Fruit fly (Drosophila melanogaster): ENCODE results near the gene CG8838.

Gene CG8838

dm6 chr2L:3348146-3348747 lies 9.2 kb upstream of the CG8838 start (continued):
- TF ChIP-seq gfzf (GFP tag; optimal IDR thresholded peaks at IDR 0.05) = no peak
- peak; percentile 87 for TF ChIP-seq unpg (GFP tag; optimal IDR thresholded peaks at IDR 0.05)
- TF ChIP-seq CG9797 (GFP tag; optimal IDR thresholded peaks at IDR 0.05) = no peak
- TF ChIP-seq CG6765 (GFP tag; optimal IDR thresholded peaks at IDR 0.05) = no peak
- peak; percentile 90 for TF ChIP-seq gem (tag; optimal IDR thresholded peaks at IDR 0.05)
- peak; percentile 68; the same call in 1 of the 2 replicates for TF ChIP-seq E2f2 (GFP tag; IDR thresholded peaks at IDR 0.05)

dm6 chr2L:3351575-3352219 lies 5.7 kb upstream of the CG8838 start:
- TF ChIP-seq nom (GFP tag; optimal IDR thresholded peaks at IDR 0.05) (peak; percentile 43), CG9817 (tag; optimal IDR thresholded peaks at IDR 0.05) (no peak), Xrp1 (GFP tag; IDR thresholded peaks at IDR 0.05) (no peak), slbo (GFP tag; IDR thresholded peaks at IDR 0.05) (no peak), phol (tag; optimal IDR thresholded peaks at IDR 0.05) (no peak)

- no peak for TF ChIP-seq CG7372 (GFP tag; IDR thresholded peaks at IDR 0.05)
- TF ChIP-seq Dfd (GFP tag; optimal IDR thresholded peaks at IDR 0.05) = peak in 1 of 2 experiments; percentile 32
These were observed 4.5 kb upstream of the CG8838 start for dm6 chr2L:3352927-3353326.

dm6 chr2L:3353791-3354190 lies 3.7 kb upstream of the CG8838 start:
- TF ChIP-seq ftz-f1 (GFP tag; optimal IDR thresholded peaks at IDR 0.05) = no peak
- TF ChIP-seq pnt (GFP tag; optimal IDR thresholded peaks at IDR 0.05) = no peak
- no peak for TF ChIP-seq CG1792 (GFP tag; optimal IDR thresholded peaks at IDR 0.05)
- no peak for TF ChIP-seq CG5180 (GFP tag; optimal IDR thresholded peaks at IDR 0.05)

dm6 chr2L:3354642-3355380 lies 2.6 kb upstream of the CG8838 start, which contains the start of gene E23:
E23 (minus strand) TSS chr2L:3354829.
- TF ChIP-seq D19B (GFP tag; optimal IDR thresholded peaks at IDR 0.05) (peak; percentile 92), Ada2b (GFP tag; IDR thresholded peaks at IDR 0.05) (peak; percentile 97), fd3F (GFP tag; optimal IDR thresholded peaks at IDR 0.05) (peak; percentile 97), E2f1 (GFP tag; IDR thresholded peaks at IDR 0.05) (peak; percentile 97), CG32532 (GFP tag; IDR thresholded peaks at IDR 0.05) (peak; percentile 98), Chrac-16 (GFP tag; optimal IDR thresholded peaks at IDR 0.05) (peak; percentile 98), fd64A (GFP tag; optimal IDR thresholded peaks at IDR 0.05) (peak; percentile 92), Neu2 (GFP tag; optimal IDR thresholded peaks at IDR 0.05; ENCODE audit: borderline replicate concordance) (peak; percentile 22), zen2 (GFP tag; IDR thresholded peaks at IDR 0.05; ENCODE audit: partially characterized antibody) (no peak; the same call in 2 of the 3 replicates), zfh2 (GFP tag; optimal IDR thresholded peaks at IDR 0.05) (peak; percentile 97), CG4404 (GFP tag; IDR thresholded peaks at IDR 0.05) (peak; percentile 94), zen (tag; optimal IDR thresholded peaks at IDR 0.05) (peak; percentile 96), slou (GFP tag; optimal IDR thresholded peaks at IDR 0.05) (peak; percentile 96), ro (GFP tag; IDR thresholded peaks at IDR 0.05) (peak; percentile 97), gro (GFP tag; optimal IDR thresholded peaks at IDR 0.05) (peak; percentile 90), eve (GFP tag; optimal IDR thresholded peaks at IDR 0.05) (peak in 1 of 2 experiments; percentile 97), dm (GFP tag; optimal IDR thresholded peaks at IDR 0.05) (peak; percentile 91), CG18764 (GFP tag; optimal IDR thresholded peaks at IDR 0.05) (peak; percentile 96), phol (tag; optimal IDR thresholded peaks at IDR 0.05) (peak; percentile 99), sisA (GFP tag; IDR thresholded peaks at IDR 0.05) (peak; percentile 98), Opbp (GFP tag; IDR thresholded peaks at IDR 0.05; ENCODE audit: partially characterized antibody) (peak; percentile 69; the same call in 2 of the 3 replicates), CG31365 (tag; optimal IDR thresholded peaks at IDR 0.05) (peak; percentile 82), CG8765 (GFP tag; IDR thresholded peaks at IDR 0.05) (peak; percentile 89), Rx (GFP tag; IDR thresholded peaks at IDR 0.05) (peak; percentile 97), bigmax (GFP tag; optimal IDR thresholded peaks at IDR 0.05) (peak; percentile 48)

All from whole organism, embryonic.